Worm (Caenorhabditis elegans): ENCODE results near the gene ppm-2.

ppm-2 gene

DNA sequence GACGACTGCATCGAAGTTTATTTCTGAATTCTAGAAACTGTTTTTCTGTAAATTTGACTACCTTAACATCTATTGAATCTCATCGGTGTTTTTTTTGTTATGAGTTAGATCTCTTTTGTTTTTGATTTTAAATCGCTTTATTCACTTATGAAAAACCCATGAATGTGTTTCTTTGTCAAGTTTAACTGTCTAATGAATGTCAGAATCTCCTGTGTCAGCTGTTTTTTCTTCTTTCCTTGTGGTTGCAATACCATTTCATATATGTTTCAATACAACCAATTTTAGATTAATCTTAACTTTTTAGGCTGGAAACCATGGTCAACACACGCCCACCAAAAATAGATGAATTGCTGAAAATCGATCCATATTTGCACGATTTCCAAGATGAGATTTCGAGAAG, 44.8 kb downstream of the ppm-2 start, which contains the start of gene T04A8.7:
Gene T04A8.7 (plus strand): TSS at position 301 of the 400 bp plus-strand sequence.
- TF ChIP-seq unc-62 (GFP tag; optimal IDR thresholded peaks at IDR 0.05) (no peak), pha-4 (tag; optimal IDR thresholded peaks at IDR 0.05) (no peak), nhr-28 (tag; optimal IDR thresholded peaks at IDR 0.05) (no peak), ces-1 (GFP tag; optimal IDR thresholded peaks at IDR 0.05) (no peak), M03D4.4 (tag; optimal IDR thresholded peaks at IDR 0.05) (no peak), sptf-1 (tag; optimal IDR thresholded peaks at IDR 0.05) (no peak), lin-32 (GFP tag; optimal IDR thresholded peaks at IDR 0.05) (no peak), cnd-1 (tag; optimal IDR thresholded peaks at IDR 0.05) (no peak), tbx-8 (GFP tag; optimal IDR thresholded peaks at IDR 0.05) (no peak), ham-2 (GFP tag; optimal IDR thresholded peaks at IDR 0.05) (no peak), bed-3 (GFP tag; optimal IDR thresholded peaks at IDR 0.05) (no peak), blmp-1 (tag; optimal IDR thresholded peaks at IDR 0.05) (no peak), lin-13 (tag; optimal IDR thresholded peaks at IDR 0.05) (no peak), mls-2 (tag; optimal IDR thresholded peaks at IDR 0.05) (no peak)

ce11 chrIII:4696903-4697302, 46.6 kb downstream of the ppm-2 start:
- no peak for TF ChIP-seq ces-1 (GFP tag; optimal IDR thresholded peaks at IDR 0.05)
- no peak for TF ChIP-seq tbx-8 (GFP tag; optimal IDR thresholded peaks at IDR 0.05)
- TF ChIP-seq elt-1 (tag; optimal IDR thresholded peaks at IDR 0.05; ENCODE audit: borderline replicate concordance, insufficient read depth) = no peak
- no peak for TF ChIP-seq ceh-43 (GFP tag; optimal IDR thresholded peaks at IDR 0.05)
- TF ChIP-seq ham-2 (GFP tag; optimal IDR thresholded peaks at IDR 0.05) = no peak
- TF ChIP-seq M03D4.4 (tag; optimal IDR thresholded peaks at IDR 0.05) = no peak
- no peak for TF ChIP-seq hlh-1 (tag; optimal IDR thresholded peaks at IDR 0.05)
- TF ChIP-seq nhr-28 (tag; optimal IDR thresholded peaks at IDR 0.05) = no peak
- TF ChIP-seq nhr-12 (tag; optimal IDR thresholded peaks at IDR 0.05) = no peak
- no peak for TF ChIP-seq drap-1 (GFP tag; optimal IDR thresholded peaks at IDR 0.05)
- no peak for TF ChIP-seq unc-39 (tag; optimal IDR thresholded peaks at IDR 0.05)
- TF ChIP-seq elt-3 (tag; optimal IDR thresholded peaks at IDR 0.05) = no peak
- no peak for TF ChIP-seq sem-2 (GFP tag; optimal IDR thresholded peaks at IDR 0.05)
- no peak for TF ChIP-seq mab-5 (tag; optimal IDR thresholded peaks at IDR 0.05)
- TF ChIP-seq mep-1 (tag; optimal IDR thresholded peaks at IDR 0.05) = no peak
- no peak for TF ChIP-seq bed-3 (GFP tag; optimal IDR thresholded peaks at IDR 0.05)
- TF ChIP-seq unc-62 (GFP tag; optimal IDR thresholded peaks at IDR 0.05) = no peak
- TF ChIP-seq ztf-11 (tag; optimal IDR thresholded peaks at IDR 0.05) = no peak

- TF ChIP-seq mep-1 (tag; optimal IDR thresholded peaks at IDR 0.05) (no peak), ces-1 (GFP tag; optimal IDR thresholded peaks at IDR 0.05) (no peak), sptf-1 (tag; optimal IDR thresholded peaks at IDR 0.05) (no peak), drap-1 (GFP tag; optimal IDR thresholded peaks at IDR 0.05) (no peak)
Measured at ce11 chrIII:4697819-4698218, 47.5 kb downstream of the ppm-2 start, which contains the start of gene dnj-18. TSS of gene dnj-18 (plus strand) at chrIII:4698119.

DNA sequence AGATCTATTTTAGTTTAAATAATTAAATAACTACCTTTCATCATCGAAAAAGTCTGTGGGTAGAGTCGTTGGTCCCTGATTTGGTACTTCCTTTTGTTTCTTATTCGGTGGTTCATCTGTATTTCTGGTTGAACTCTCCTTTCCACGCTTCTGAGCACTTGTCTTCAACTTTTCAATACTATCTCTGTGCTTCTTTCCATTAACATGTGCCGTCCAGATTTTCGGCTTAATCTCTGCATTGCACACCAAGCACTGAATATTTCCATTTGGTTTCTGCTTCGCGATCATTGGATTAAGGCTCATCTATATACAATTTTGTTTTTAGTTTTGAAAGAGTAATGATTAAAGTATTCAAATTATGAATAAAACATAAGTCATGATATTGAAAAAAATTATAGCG, 49.6 kb downstream of the ppm-2 start, which contains the start of gene sel-13:
Gene sel-13 (minus strand): TSS at position 303 of the 400 bp plus-strand sequence.
- TF ChIP-seq ham-2 (GFP tag; optimal IDR thresholded peaks at IDR 0.05) (no peak), flh-1 (GFP tag; optimal IDR thresholded peaks at IDR 0.05) (no peak), lsy-2 (tag; optimal IDR thresholded peaks at IDR 0.05) (no peak), unc-39 (tag; optimal IDR thresholded peaks at IDR 0.05) (no peak), sem-2 (GFP tag; optimal IDR thresholded peaks at IDR 0.05) (no peak), ces-1 (GFP tag; optimal IDR thresholded peaks at IDR 0.05) (no peak), tbx-8 (GFP tag; optimal IDR thresholded peaks at IDR 0.05) (no peak), M03D4.4 (tag; optimal IDR thresholded peaks at IDR 0.05) (no peak), blmp-1 (tag; optimal IDR thresholded peaks at IDR 0.05) (no peak), ceh-83 (GFP tag; optimal IDR thresholded peaks at IDR 0.05) (no peak), ztf-11 (tag; optimal IDR thresholded peaks at IDR 0.05) (no peak), mls-2 (tag; optimal IDR thresholded peaks at IDR 0.05) (no peak), elt-1 (tag; optimal IDR thresholded peaks at IDR 0.05; ENCODE audit: borderline replicate concordance, insufficient read depth) (no peak), nhr-2 (tag; optimal IDR thresholded peaks at IDR 0.05) (no peak), mab-5 (tag; optimal IDR thresholded peaks at IDR 0.05) (no peak), nhr-28 (tag; optimal IDR thresholded peaks at IDR 0.05) (no peak), snpc-4 (tag; optimal IDR thresholded peaks at IDR 0.05) (no peak), nhr-237 (tag; optimal IDR thresholded peaks at IDR 0.05) (no peak)
